Fruit fly (Drosophila melanogaster): ENCODE data around the gene Alg1.
A peak's percentile ranks its signal among the peaks of the same experiment; 100 is the strongest.

Gene Alg1

DNA sequence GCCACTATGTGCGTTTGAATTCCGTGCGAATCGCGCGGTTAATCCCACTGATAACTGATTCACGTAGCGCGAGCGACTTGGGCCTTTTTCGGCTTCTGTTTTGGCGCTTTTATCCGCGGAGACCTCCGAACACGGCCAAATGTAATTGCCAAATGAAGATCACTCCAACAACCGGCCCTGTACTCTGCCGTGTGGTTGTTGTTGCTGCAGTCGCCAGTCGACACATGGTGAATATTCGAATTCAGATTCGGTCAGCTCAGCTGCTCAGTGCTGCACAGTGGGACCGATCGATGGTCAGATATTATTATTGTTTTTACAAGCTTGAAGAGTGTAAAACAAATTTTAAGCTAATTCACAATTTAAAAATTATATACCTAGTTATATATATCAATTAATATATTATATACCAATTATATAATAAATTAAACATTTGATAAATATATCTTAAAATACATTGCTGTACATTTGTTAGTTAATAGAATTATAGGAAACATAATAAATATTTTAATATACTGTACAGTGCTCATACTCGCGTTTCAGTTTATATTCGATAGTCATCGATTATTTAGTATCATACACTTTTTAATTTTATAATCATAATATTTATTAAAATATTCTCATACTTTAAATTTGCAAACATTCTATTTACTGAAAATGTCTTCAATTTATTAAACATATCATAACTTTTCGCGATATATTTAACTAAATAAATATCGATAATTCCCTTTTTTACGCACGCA is 16.4 kb downstream of the Alg1 start, which contains the start of gene CG43102 (continued):
- TF ChIP-seq CG15601 (tag; optimal IDR thresholded peaks at IDR 0.05) (peak; percentile 68), gsb-n (tag; optimal IDR thresholded peaks at IDR 0.05) (peak; percentile 60), dpn (GFP tag; optimal IDR thresholded peaks at IDR 0.05) (peak; percentile 39 to 67), CG4730 (GFP tag; IDR thresholded peaks at IDR 0.05) (peak; percentile 50; the same call in 1 of the 2 replicates), p53 (GFP tag; optimal IDR thresholded peaks at IDR 0.05) (no peak), CG1792 (GFP tag; optimal IDR thresholded peaks at IDR 0.05) (no peak), Hmx (GFP tag; optimal IDR thresholded peaks at IDR 0.05) (no peak), CG2712 (tag; optimal IDR thresholded peaks at IDR 0.05) (peak; percentile 77), Scr (GFP tag; IDR thresholded peaks at IDR 0.05; ENCODE audit: partially characterized antibody) (peak; percentile 87), Taf1 (GFP tag; IDR thresholded peaks at IDR 0.05) (peak; percentile 62), CG10321 (GFP tag; IDR thresholded peaks at IDR 0.05) (no peak), Gsc (GFP tag; IDR thresholded peaks at IDR 0.05) (no peak), ab (GFP tag; optimal IDR thresholded peaks at IDR 0.05) (no peak), CG7271 (tag; optimal IDR thresholded peaks at IDR 0.05) (no peak), Rx (GFP tag; IDR thresholded peaks at IDR 0.05) (peak; percentile 10; the same call in 1 of the 2 replicates), CG17568 (GFP tag; optimal IDR thresholded peaks at IDR 0.05) (peak; percentile 33), CG4424 (GFP tag; optimal IDR thresholded peaks at IDR 0.05) (peak; percentile 67), CG9817 (tag; optimal IDR thresholded peaks at IDR 0.05) (peak; percentile 74), CG6813 (GFP tag; optimal IDR thresholded peaks at IDR 0.05) (peak; percentile 55), caup (GFP tag; optimal IDR thresholded peaks at IDR 0.05; ENCODE audit: severe bottlenecking) (peak; percentile 53), Dek (tag; optimal IDR thresholded peaks at IDR 0.05) (peak; percentile 45), Hand (GFP tag; optimal IDR thresholded peaks at IDR 0.05) (no peak), sima (GFP tag; optimal IDR thresholded peaks at IDR 0.05) (no peak), gt (GFP tag; IDR thresholded peaks at IDR 0.05) (no peak), Bteb2 (GFP tag; optimal IDR thresholded peaks at IDR 0.05) (peak; percentile 12), Gug (GFP tag; IDR thresholded peaks at IDR 0.05) (peak; percentile 76), CoRest (tag; optimal IDR thresholded peaks at IDR 0.05) (peak; percentile 70), Awh (GFP tag; IDR thresholded peaks at IDR 0.05) (peak; percentile 73), hth (optimal IDR thresholded peaks at IDR 0.05) (no peak), kay (GFP tag; optimal IDR thresholded peaks at IDR 0.05) (peak; percentile 11), Adf1 (GFP tag; IDR thresholded peaks at IDR 0.05) (peak; percentile 47; the same call in 1 of the 2 replicates), CG3281 (GFP tag; optimal IDR thresholded peaks at IDR 0.05) (peak; percentile 66), Six4 (GFP tag; optimal IDR thresholded peaks at IDR 0.05) (peak; percentile 49), Ets97D (GFP tag; optimal IDR thresholded peaks at IDR 0.05) (peak; percentile 3), insv (GFP tag; optimal IDR thresholded peaks at IDR 0.05) (no peak), CG3065 (GFP tag; optimal IDR thresholded peaks at IDR 0.05) (no peak), wor (GFP tag; IDR thresholded peaks at IDR 0.05) (no peak), ase (GFP tag; IDR thresholded peaks at IDR 0.05) (peak; percentile 29; the same call in 1 of the 3 replicates), CG7786 (GFP tag; optimal IDR thresholded peaks at IDR 0.05) (peak; percentile 28), jing (GFP tag; optimal IDR thresholded peaks at IDR 0.05) (no peak), CG15479 (GFP tag; optimal IDR thresholded peaks at IDR 0.05) (no peak), CG2202 (tag; optimal IDR thresholded peaks at IDR 0.05) (no peak), CG2129 (GFP tag; IDR thresholded peaks at IDR 0.05; ENCODE audit: partially characterized antibody) (peak; percentile 62; the same call in 1 of the 2 replicates), HLHmδ (GFP tag; optimal IDR thresholded peaks at IDR 0.05) (peak; percentile 13), CG17328 (GFP tag; IDR thresholded peaks at IDR 0.05) (peak; percentile 78), lov (optimal IDR thresholded peaks at IDR 0.05) (no peak), lov (GFP tag; IDR thresholded peaks at IDR 0.05) (0 out of 3 replicates have a peak, but pooled peaks have one; percentile 41), pfk (GFP tag; optimal IDR thresholded peaks at IDR 0.05) (peak; percentile 7), ssp (GFP tag; IDR thresholded peaks at IDR 0.05) (peak; percentile 56), Dbx (GFP tag; IDR thresholded peaks at IDR 0.05) (peak; percentile 72)
